Worm (Caenorhabditis elegans) whole organism, early embryonic: Measurements from ENCODE around the gene dmsr-12.

Source experiments
- ama-1 ChIP-seq: fragments of 150-350 bp; optimal IDR thresholded peaks from 2 replicates; lab custom pipeline; 2014
- ceh-36 ChIP-seq: sonication (generic microtip); optimal IDR thresholded peaks from 2 replicates; lab custom pipeline; 2016; ENCODE audit warnings: missing genetic modification characterization, inconsistent platforms, missing compliant biosample characterization
- hmbx-1 ChIP-seq: sonication (generic microtip); optimal IDR thresholded peaks from 2 replicates; lab custom pipeline; 2016; ENCODE audit warnings: mild to moderate bottlenecking, missing genetic modification characterization, missing compliant biosample characterization

ce11 chrV:6782260-6782659 is 24.0 kb downstream of the dmsr-12 start:
- TF ChIP-seq ceh-36 (no peak), ama-1 (no peak), hmbx-1 (tag; lab: Kevin White, UChicago) (no peak)
